Worm (Caenorhabditis elegans): ENCODE results near the gene Y53C12A.3.

The Y53C12A.3 gene

ce11 chrII:9686663-9687193 is 19.3 kb downstream of the Y53C12A.3 start, which contains the start of gene ZK1320.9:
ZK1320.9 (minus strand) TSS chrII:9686713.
- TF ChIP-seq W03F9.2 (tag; optimal IDR thresholded peaks at IDR 0.05), result no peak
- TF ChIP-seq dao-5 (tag; optimal IDR thresholded peaks at IDR 0.05), result no peak
- TF ChIP-seq him-1 (tag; optimal IDR thresholded peaks at IDR 0.05), result no peak

- no peak for TF ChIP-seq dao-5 (tag; optimal IDR thresholded peaks at IDR 0.05)
- TF ChIP-seq W03F9.2 (tag; optimal IDR thresholded peaks at IDR 0.05), result no peak
- no peak for TF ChIP-seq him-1 (tag; optimal IDR thresholded peaks at IDR 0.05)
Observed at ce11 chrII:9684175-9684574, 21.9 kb downstream of the Y53C12A.3 start.

ce11 chrII:9682044-9682443 is 24.0 kb downstream of the Y53C12A.3 start:
- TF ChIP-seq him-1 (tag; optimal IDR thresholded peaks at IDR 0.05), result no peak
- no peak for TF ChIP-seq W03F9.2 (tag; optimal IDR thresholded peaks at IDR 0.05)
- no peak for TF ChIP-seq dao-5 (tag; optimal IDR thresholded peaks at IDR 0.05)

ce11 chrII:9680493-9680892 is 25.5 kb downstream of the Y53C12A.3 start, which contains the start of gene ZK1320.13:
ZK1320.13 (plus strand) TSS chrII:9680793.
- no peak for TF ChIP-seq W03F9.2 (tag; optimal IDR thresholded peaks at IDR 0.05)
- TF ChIP-seq him-1 (tag; optimal IDR thresholded peaks at IDR 0.05), result no peak
- TF ChIP-seq dao-5 (tag; optimal IDR thresholded peaks at IDR 0.05), result no peak

- no peak for TF ChIP-seq dao-5 (tag; optimal IDR thresholded peaks at IDR 0.05)
- no peak for TF ChIP-seq him-1 (tag; optimal IDR thresholded peaks at IDR 0.05)
- no peak for TF ChIP-seq W03F9.2 (tag; optimal IDR thresholded peaks at IDR 0.05)
Observed at ce11 chrII:9679842-9680241, 26.2 kb downstream of the Y53C12A.3 start.

- no peak for TF ChIP-seq W03F9.2 (tag; optimal IDR thresholded peaks at IDR 0.05)
- no peak for TF ChIP-seq dao-5 (tag; optimal IDR thresholded peaks at IDR 0.05)
- no peak for TF ChIP-seq him-1 (tag; optimal IDR thresholded peaks at IDR 0.05)
Observed at ce11 chrII:9677470-9677869, 28.6 kb downstream of the Y53C12A.3 start.

ce11 chrII:9674678-9675077 is 31.4 kb downstream of the Y53C12A.3 start, which contains the start of gene arc-1:
arc-1 (plus strand) TSS chrII:9674978.
- TF ChIP-seq him-1 (tag; optimal IDR thresholded peaks at IDR 0.05) (no peak), W03F9.2 (tag; optimal IDR thresholded peaks at IDR 0.05) (no peak), dao-5 (tag; optimal IDR thresholded peaks at IDR 0.05) (no peak)

- no peak for TF ChIP-seq W03F9.2 (tag; optimal IDR thresholded peaks at IDR 0.05)
- no peak for TF ChIP-seq him-1 (tag; optimal IDR thresholded peaks at IDR 0.05)
- TF ChIP-seq dao-5 (tag; optimal IDR thresholded peaks at IDR 0.05), result no peak
Observed at ce11 chrII:9671308-9671707, 34.7 kb downstream of the Y53C12A.3 start, which contains the start of gene ZK1320.7. ZK1320.7 (plus strand) TSS chrII:9671608.

- TF ChIP-seq W03F9.2 (tag; optimal IDR thresholded peaks at IDR 0.05), result peak; percentile 16
- TF ChIP-seq dao-5 (tag; optimal IDR thresholded peaks at IDR 0.05), result no peak
- no peak for TF ChIP-seq him-1 (tag; optimal IDR thresholded peaks at IDR 0.05)
Observed at ce11 chrII:9668959-9669358, 37.1 kb downstream of the Y53C12A.3 start, which contains the start of gene taf-8. taf-8 (plus strand) TSS chrII:9669318.

- TF ChIP-seq him-1 (tag; optimal IDR thresholded peaks at IDR 0.05) (no peak), W03F9.2 (tag; optimal IDR thresholded peaks at IDR 0.05) (no peak), dao-5 (tag; optimal IDR thresholded peaks at IDR 0.05) (no peak)
Observed at ce11 chrII:9667382-9667781, 38.7 kb downstream of the Y53C12A.3 start, which contains the start of gene ZK1320.11. ZK1320.11 (plus strand) TSS chrII:9667624.

ce11 chrII:9665577-9665976 is 40.5 kb downstream of the Y53C12A.3 start, which contains the start of gene ZK1320.5:
ZK1320.5 (minus strand) TSS chrII:9665677.
- TF ChIP-seq W03F9.2 (tag; optimal IDR thresholded peaks at IDR 0.05), result no peak

ce11 chrII:9662797-9663196 is 43.2 kb downstream of the Y53C12A.3 start, which contains the start of gene cyp-13A10:
cyp-13A10 (minus strand) TSS chrII:9662884.
- TF ChIP-seq him-1 (tag; optimal IDR thresholded peaks at IDR 0.05), result no peak
- no peak for TF ChIP-seq W03F9.2 (tag; optimal IDR thresholded peaks at IDR 0.05)
- TF ChIP-seq dao-5 (tag; optimal IDR thresholded peaks at IDR 0.05), result no peak

- TF ChIP-seq him-1 (tag; optimal IDR thresholded peaks at IDR 0.05), result no peak
- no peak for TF ChIP-seq dao-5 (tag; optimal IDR thresholded peaks at IDR 0.05)
- no peak for TF ChIP-seq W03F9.2 (tag; optimal IDR thresholded peaks at IDR 0.05)
Observed at ce11 chrII:9662160-9662559, 43.9 kb downstream of the Y53C12A.3 start.

- TF ChIP-seq dao-5 (tag; optimal IDR thresholded peaks at IDR 0.05) (no peak), W03F9.2 (tag; optimal IDR thresholded peaks at IDR 0.05) (no peak), him-1 (tag; optimal IDR thresholded peaks at IDR 0.05) (no peak)
Observed at ce11 chrII:9660379-9660778, 45.7 kb downstream of the Y53C12A.3 start, which contains the start of gene ZK1320.3. ZK1320.3 (minus strand) TSS chrII:9660419.

ce11 chrII:9658915-9659314 is 47.1 kb downstream of the Y53C12A.3 start, which contains the start of gene ZK1320.2:
ZK1320.2 (minus strand) TSS chrII:9659002.
- TF ChIP-seq dao-5 (tag; optimal IDR thresholded peaks at IDR 0.05), result no peak
- no peak for TF ChIP-seq him-1 (tag; optimal IDR thresholded peaks at IDR 0.05)
